Fruit fly (Drosophila melanogaster) whole organism, embryonic: ENCODE data around the gene CG7029.

Experiments used
- Abd-B ChIP-seq: fragments of 200-800 bp; sonication (Bioruptor generic); optimal IDR thresholded peaks from 2 replicates; lab custom pipeline; 2018; ENCODE audit warnings: missing biosample characterization, mild to moderate bottlenecking, missing genetic modification characterization, moderate library complexity
- Antp ChIP-seq: fragments of 200-800 bp; sonication (Bioruptor generic); optimal IDR thresholded peaks from 3 replicates; lab custom pipeline; 2016; ENCODE audit warnings: missing biosample characterization, missing genetic modification characterization
- B-H1 ChIP-seq: fragments of 200-800 bp; sonication (Bioruptor generic); IDR thresholded peaks from 3 replicates; pipeline ENCODE4 v1.3.6; 2022; ENCODE audit warnings: missing biosample characterization, missing genetic modification characterization
- BEAF-32 ChIP-seq: fragments of 200-800 bp; sonication (Bioruptor generic); optimal IDR thresholded peaks from 3 replicates; lab custom pipeline; 2017; ENCODE audit warnings: missing biosample characterization, missing genetic modification characterization, mild to moderate bottlenecking, moderate library complexity, missing genetic modification reagents
- CG10543 ChIP-seq: fragments of 200-800 bp; sonication (Bioruptor generic); optimal IDR thresholded peaks from 3 replicates; lab custom pipeline; 2017; ENCODE audit warnings: missing biosample characterization, mild to moderate bottlenecking, missing genetic modification characterization, moderate library complexity
- CG11504 ChIP-seq: fragments of 200-800 bp; sonication (Bioruptor generic); optimal IDR thresholded peaks from 3 replicates; lab custom pipeline; 2019; ENCODE audit warnings: missing biosample characterization, mild to moderate bottlenecking, missing genetic modification characterization, moderate library complexity
- CG11723 ChIP-seq: fragments of 200-800 bp; sonication (Bioruptor generic); optimal IDR thresholded peaks from 2 replicates; lab custom pipeline; 2017; ENCODE audit warnings: missing biosample characterization, mild to moderate bottlenecking, missing genetic modification characterization
- CG12391 ChIP-seq: fragments of 200-800 bp; sonication (Bioruptor generic); optimal IDR thresholded peaks from 3 replicates; lab custom pipeline; 2018; ENCODE audit warnings: missing biosample characterization, mild to moderate bottlenecking, missing genetic modification characterization, moderate library complexity
- CG13296 ChIP-seq: fragments of 200-800 bp; sonication (Bioruptor generic); optimal IDR thresholded peaks from 3 replicates; lab custom pipeline; 2018; ENCODE audit warnings: missing biosample characterization, mild to moderate bottlenecking, missing genetic modification characterization
- CG14441 ChIP-seq: fragments of 200-800 bp; sonication (Bioruptor generic); IDR thresholded peaks from 2 replicates; pipeline ENCODE4 v1.3.6; 2022; ENCODE audit warnings: missing biosample characterization, missing genetic modification characterization
- CG16815 ChIP-seq: fragments of 200-800 bp; sonication (Bioruptor generic); optimal IDR thresholded peaks from 3 replicates; lab custom pipeline; 2017; ENCODE audit warnings: missing biosample characterization, mild to moderate bottlenecking, missing genetic modification characterization
- CG17612 ChIP-seq: fragments of 200-800 bp; sonication (Bioruptor generic); IDR thresholded peaks from 2 replicates; pipeline ENCODE4 v1.3.6; 2022; ENCODE audit warnings: missing biosample characterization, missing genetic modification characterization
- CG2116 ChIP-seq: fragments of 200-800 bp; sonication (Bioruptor generic); optimal IDR thresholded peaks from 3 replicates; lab custom pipeline; 2018; ENCODE audit warnings: missing biosample characterization, mild to moderate bottlenecking, missing genetic modification characterization
- CG2678 ChIP-seq: fragments of 200-800 bp; sonication (Bioruptor generic); optimal IDR thresholded peaks from 3 replicates; lab custom pipeline; 2019; ENCODE audit warnings: missing biosample characterization, mild to moderate bottlenecking, missing genetic modification characterization, moderate library complexity
- CG30403 ChIP-seq: fragments of 200-800 bp; sonication (Bioruptor generic); optimal IDR thresholded peaks from 3 replicates; lab custom pipeline; 2016; ENCODE audit warnings: missing biosample characterization, missing genetic modification characterization
- CG31388 ChIP-seq: fragments of 200-800 bp; sonication (Bioruptor generic); optimal IDR thresholded peaks from 2 replicates; lab custom pipeline; 2016; ENCODE audit warnings: missing biosample characterization, missing genetic modification characterization
- CG31441 ChIP-seq: fragments of 200-800 bp; sonication (Bioruptor generic); IDR thresholded peaks from 2 replicates; pipeline ENCODE4 v1.3.6; 2022; ENCODE audit warnings: missing biosample characterization, missing genetic modification characterization
- CG3163 ChIP-seq: fragments of 200-800 bp; sonication (Bioruptor generic); optimal IDR thresholded peaks from 3 replicates; lab custom pipeline; 2016; ENCODE audit warnings: missing biosample characterization, missing genetic modification characterization
- CG32532 ChIP-seq: fragments of 200-800 bp; sonication (Bioruptor generic); IDR thresholded peaks from 2 replicates; pipeline ENCODE4 v1.3.6; 2022; ENCODE audit warnings: missing biosample characterization, missing genetic modification characterization
- CG3847 ChIP-seq: fragments of 200-800 bp; sonication (Bioruptor generic); IDR thresholded peaks from 2 replicates; pipeline ENCODE4 v1.3.6; 2022; ENCODE audit warnings: missing biosample characterization, missing genetic modification characterization
- CG4282 ChIP-seq: fragments of 200-800 bp; sonication (Bioruptor generic); optimal IDR thresholded peaks from 2 replicates; lab custom pipeline; 2016; ENCODE audit warnings: missing biosample characterization, missing genetic modification characterization
- CG4820 ChIP-seq: fragments of 200-800 bp; sonication (Bioruptor generic); optimal IDR thresholded peaks from 3 replicates; lab custom pipeline; 2016; ENCODE audit warnings: missing biosample characterization, missing genetic modification characterization
- CG7987 ChIP-seq: fragments of 200-800 bp; sonication (Bioruptor generic); optimal IDR thresholded peaks from 2 replicates; lab custom pipeline; 2018; ENCODE audit warnings: missing biosample characterization, mild to moderate bottlenecking, missing genetic modification characterization, moderate library complexity
- CG8089 ChIP-seq: fragments of 200-800 bp; sonication (Bioruptor generic); optimal IDR thresholded peaks from 3 replicates; lab custom pipeline; 2016; ENCODE audit warnings: missing biosample characterization, missing genetic modification characterization
- CG8924 ChIP-seq: fragments of 200-800 bp; optimal IDR thresholded peaks from 3 replicates; lab custom pipeline; 2019; ENCODE audit warnings: missing biosample characterization, mild to moderate bottlenecking, missing genetic modification characterization, moderate library complexity
- CG9215 ChIP-seq: fragments of 200-800 bp; sonication (Bioruptor generic); IDR thresholded peaks from 2 replicates; pipeline ENCODE4 v1.3.6; 2022; ENCODE audit warnings: missing biosample characterization, missing genetic modification characterization
- CG9797 ChIP-seq: fragments of 200-800 bp; sonication (Bioruptor generic); optimal IDR thresholded peaks from 3 replicates; lab custom pipeline; 2018; ENCODE audit warnings: missing biosample characterization, mild to moderate bottlenecking, missing genetic modification characterization
- CoRest ChIP-seq: fragments of 200-800 bp; sonication (Bioruptor generic); optimal IDR thresholded peaks from 3 replicates; lab custom pipeline; 2018; ENCODE audit warnings: missing biosample characterization, mild to moderate bottlenecking, missing genetic modification characterization, moderate library complexity
- Dref ChIP-seq: fragments of 200-800 bp; sonication (Bioruptor generic); IDR thresholded peaks from 2 replicates; pipeline ENCODE4 v1.3.6; 2022; ENCODE audit warnings: missing biosample characterization, missing genetic modification characterization
- HLHmδ ChIP-seq: fragments of 200-800 bp; sonication (Bioruptor generic); optimal IDR thresholded peaks from 2 replicates; lab custom pipeline; 2018; ENCODE audit warnings: missing biosample characterization, mild to moderate bottlenecking, missing genetic modification characterization, moderate library complexity
- Hand ChIP-seq: fragments of 200-800 bp; sonication (Bioruptor generic); optimal IDR thresholded peaks from 2 replicates; lab custom pipeline; 2017; ENCODE audit warnings: mild to moderate bottlenecking, missing biosample characterization, missing genetic modification reagents, missing genetic modification characterization
- HmgZ ChIP-seq: fragments of 200-800 bp; sonication (Bioruptor generic); optimal IDR thresholded peaks from 2 replicates; lab custom pipeline; 2018; ENCODE audit warnings: missing biosample characterization, mild to moderate bottlenecking, missing genetic modification characterization
- Kr ChIP-seq: fragments of 200-800 bp; sonication (Bioruptor generic); optimal IDR thresholded peaks from 2 replicates; lab custom pipeline; 2017; ENCODE audit warnings: missing biosample characterization, mild to moderate bottlenecking, missing genetic modification characterization
- MESR4 ChIP-seq: fragments of 200-800 bp; sonication (Bioruptor generic); optimal IDR thresholded peaks from 2 replicates; lab custom pipeline; 2018; ENCODE audit warnings: missing biosample characterization, mild to moderate bottlenecking, missing genetic modification characterization, moderate library complexity
- Oli ChIP-seq: fragments of 200-800 bp; sonication (Bioruptor generic); optimal IDR thresholded peaks from 2 replicates; lab custom pipeline; 2018; ENCODE audit warnings: missing biosample characterization, mild to moderate bottlenecking, missing genetic modification characterization, moderate library complexity
- PHDP ChIP-seq: fragments of 200-800 bp; sonication (Bioruptor generic); optimal IDR thresholded peaks from 3 replicates; lab custom pipeline; 2018; ENCODE audit warnings: missing biosample characterization, mild to moderate bottlenecking, missing genetic modification characterization, moderate library complexity
- Sry-δ ChIP-seq: fragments of 200-800 bp; sonication (Bioruptor generic); optimal IDR thresholded peaks from 2 replicates; lab custom pipeline; 2016; ENCODE audit warnings: missing biosample characterization, missing genetic modification characterization
- bbx ChIP-seq: fragments of 200-800 bp; sonication (Bioruptor generic); IDR thresholded peaks from 2 replicates; pipeline ENCODE4 v1.3.6; 2022; ENCODE audit warnings: missing biosample characterization, missing genetic modification characterization; ENCODE audit not compliant: partially characterized antibody
- dmrt99B ChIP-seq: fragments of 200-800 bp; sonication (Bioruptor generic); optimal IDR thresholded peaks from 2 replicates; lab custom pipeline; 2018; ENCODE audit warnings: missing biosample characterization, mild to moderate bottlenecking, missing genetic modification characterization, moderate library complexity
- dpn ChIP-seq, 2 experiments: fragments of 200-800 bp; sonication (Bioruptor generic); optimal IDR thresholded peaks; 3 replicates each; lab custom pipeline; 2016; ENCODE audit warnings: missing biosample characterization in 2 of 2, missing genetic modification characterization in 2 of 2
- fd3F ChIP-seq: fragments of 200-800 bp; sonication (Bioruptor generic); optimal IDR thresholded peaks from 2 replicates; lab custom pipeline; 2018; ENCODE audit warnings: missing biosample characterization, mild to moderate bottlenecking, missing genetic modification characterization, moderate library complexity
- gcm ChIP-seq: fragments of 200-800 bp; sonication (Bioruptor generic); optimal IDR thresholded peaks from 2 replicates; lab custom pipeline; 2019; ENCODE audit warnings: missing biosample characterization, mild to moderate bottlenecking, missing genetic modification characterization, moderate library complexity
- gsb ChIP-seq: fragments of 200-800 bp; sonication (Bioruptor generic); IDR thresholded peaks from 2 replicates; pipeline ENCODE4 v1.3.6; 2022; ENCODE audit warnings: missing biosample characterization, missing genetic modification characterization
- jigr1 ChIP-seq: fragments of 200-800 bp; sonication (Bioruptor generic); IDR thresholded peaks from 3 replicates; pipeline ENCODE4 v1.3.6; 2022; ENCODE audit warnings: missing biosample characterization, missing genetic modification characterization
- oc ChIP-seq: fragments of 200-800 bp; sonication (Bioruptor generic); optimal IDR thresholded peaks from 2 replicates; lab custom pipeline; 2018; ENCODE audit warnings: missing biosample characterization, mild to moderate bottlenecking, missing genetic modification characterization, moderate library complexity
- pb ChIP-seq: fragments of 200-800 bp; sonication (Bioruptor generic); optimal IDR thresholded peaks from 3 replicates; lab custom pipeline; 2016; ENCODE audit warnings: missing biosample characterization, missing genetic modification characterization
- salm ChIP-seq: fragments of 200-800 bp; sonication (Bioruptor generic); optimal IDR thresholded peaks from 2 replicates; lab custom pipeline; 2018; ENCODE audit warnings: missing biosample characterization, mild to moderate bottlenecking, missing genetic modification characterization
- sd ChIP-seq: fragments of 200-800 bp; sonication (Bioruptor generic); optimal IDR thresholded peaks from 3 replicates; lab custom pipeline; 2018; ENCODE audit warnings: missing biosample characterization, mild to moderate bottlenecking, missing genetic modification characterization, moderate library complexity
- seq ChIP-seq: fragments of 200-800 bp; sonication (Bioruptor generic); IDR thresholded peaks from 2 replicates; pipeline ENCODE4 v1.3.6; 2022; ENCODE audit warnings: missing biosample characterization, missing genetic modification characterization
- sima ChIP-seq: fragments of 200-800 bp; sonication (Bioruptor generic); optimal IDR thresholded peaks from 2 replicates; lab custom pipeline; 2016; ENCODE audit warnings: missing biosample characterization, missing genetic modification characterization
- tna ChIP-seq: fragments of 200-800 bp; sonication (Bioruptor generic); IDR thresholded peaks from 2 replicates; pipeline ENCODE4 v1.3.6; 2022; ENCODE audit warnings: missing biosample characterization, missing genetic modification characterization; ENCODE audit not compliant: partially characterized antibody
- ttk ChIP-seq: fragments of 200-800 bp; sonication (Bioruptor generic); IDR thresholded peaks from 2 replicates; pipeline ENCODE4 v2.1.2; 2022; ENCODE audit warnings: missing biosample characterization, missing genetic modification characterization
- vfl ChIP-seq: fragments of 200-800 bp; sonication (Bioruptor generic); optimal IDR thresholded peaks from 2 replicates; lab custom pipeline; 2016; ENCODE audit warnings: missing biosample characterization, missing genetic modification characterization

Gene CG7029

dm6 chr3R:22780135-22780534 is 29.4 kb downstream of the CG7029 start (continued):
- TF ChIP-seq HLHmδ (GFP tag; lab: Kevin White, UChicago) = peak; percentile 34
- TF ChIP-seq Oli (tag; lab: Kevin White, UChicago) = no peak
- TF ChIP-seq CG11723 (GFP tag; lab: Kevin White, UChicago) = no peak
- no peak for TF ChIP-seq seq
- no peak for TF ChIP-seq gsb (GFP tag; lab: Robert Waterston, UW)
- TF ChIP-seq CG8924 (tag; lab: Kevin White, UChicago) = no peak
- TF ChIP-seq HmgZ (tag; lab: Kevin White, UChicago) = no peak
- TF ChIP-seq Abd-B (GFP tag; lab: Kevin White, UChicago) = no peak
- no peak for TF ChIP-seq oc
- TF ChIP-seq ttk (GFP tag; lab: Robert Waterston, UW) = no peak
- TF ChIP-seq CG11504 = no peak
- TF ChIP-seq PHDP (tag; lab: Kevin White, UChicago) = no peak
- no peak for TF ChIP-seq CG16815 (GFP tag; lab: Kevin White, UChicago)
- no peak for TF ChIP-seq BEAF-32 (GFP tag; lab: Kevin White, UChicago)
- no peak for TF ChIP-seq CG8089 (GFP tag; lab: Kevin White, UChicago)
- TF ChIP-seq dmrt99B (tag; lab: Kevin White, UChicago) = no peak
- no peak for TF ChIP-seq Antp (GFP tag; lab: Kevin White, UChicago)
- TF ChIP-seq jigr1 (GFP tag; lab: Robert Waterston, UW) = no peak
- TF ChIP-seq bbx (GFP tag; lab: Robert Waterston, UW) = no peak
- no peak for TF ChIP-seq Kr
- no peak for TF ChIP-seq CG4282
- TF ChIP-seq CG3847 (GFP tag; lab: Robert Waterston, UW) = no peak
- no peak for TF ChIP-seq CG9215 (GFP tag; lab: Robert Waterston, UW)
- no peak for TF ChIP-seq sima
- no peak for TF ChIP-seq vfl
- TF ChIP-seq CG32532 = 0 out of 2 replicates have a peak, but pooled peaks have one; percentile 28
- TF ChIP-seq CG31388 = no peak
- no peak for TF ChIP-seq dpn (GFP tag; optimal IDR thresholded peaks at IDR 0.05; lab: Kevin White, UChicago)
- TF ChIP-seq Hand (GFP tag; lab: Kevin White, UChicago) = no peak
- TF ChIP-seq CG17612 (GFP tag; lab: Robert Waterston, UW) = no peak
- TF ChIP-seq CG12391 = no peak
- no peak for TF ChIP-seq Sry-δ (GFP tag; lab: Kevin White, UChicago)
- TF ChIP-seq CG13296 (GFP tag; lab: Kevin White, UChicago) = no peak
- TF ChIP-seq pb (GFP tag; lab: Kevin White, UChicago) = no peak
- peak; percentile 3 for TF ChIP-seq CG10543 (GFP tag; lab: Kevin White, UChicago)
- no peak for TF ChIP-seq B-H1 (GFP tag; lab: Robert Waterston, UW)
- peak; percentile 33 for TF ChIP-seq sd (tag; lab: Kevin White, UChicago)
- TF ChIP-seq CG7987 (GFP tag; lab: Kevin White, UChicago) = no peak
- TF ChIP-seq tna (GFP tag; lab: Robert Waterston, UW) = no peak
- TF ChIP-seq MESR4 (GFP tag; lab: Kevin White, UChicago) = no peak
- no peak for TF ChIP-seq CG9797
- TF ChIP-seq, all 482 proteins: peak for 25

DNA sequence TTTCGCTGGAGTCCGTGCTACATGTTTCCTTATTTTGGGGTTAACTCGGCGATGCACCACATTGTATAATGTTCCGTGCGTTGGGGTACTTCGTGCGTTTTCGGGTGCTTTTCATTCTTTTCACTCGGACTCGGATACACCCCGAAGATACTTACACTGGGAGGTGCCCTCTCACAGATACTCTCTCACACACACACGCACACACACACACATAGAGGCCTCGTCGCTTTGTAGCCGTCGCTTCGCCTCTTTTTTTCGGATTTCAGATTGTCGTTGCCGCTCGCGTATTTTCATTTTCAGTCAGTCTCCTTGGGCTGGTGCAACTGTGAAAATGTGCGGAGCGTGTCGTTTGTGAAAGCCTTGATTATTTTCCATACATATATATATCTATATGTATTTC is 30.7 kb downstream of the CG7029 start:
- TF ChIP-seq CG2116 (GFP tag; lab: Kevin White, UChicago) = no peak
- no peak for TF ChIP-seq salm (tag; lab: Kevin White, UChicago)
- no peak for TF ChIP-seq CG8089 (GFP tag; lab: Kevin White, UChicago)
- TF ChIP-seq CG31441 (GFP tag; lab: Robert Waterston, UW) = 0 out of 2 replicates have a peak, but pooled peaks have one; percentile 17
- TF ChIP-seq CG2678 (tag; lab: Kevin White, UChicago) = no peak
- TF ChIP-seq CoRest (tag; lab: Kevin White, UChicago) = no peak
- no peak for TF ChIP-seq CG14441 (GFP tag; lab: Robert Waterston, UW)
- peak; percentile 2 for TF ChIP-seq gcm (GFP tag; lab: Kevin White, UChicago)
- no peak for TF ChIP-seq CG3163 (GFP tag; lab: Kevin White, UChicago)
- TF ChIP-seq Dref (GFP tag; lab: Robert Waterston, UW) = no peak
- no peak for TF ChIP-seq CG30403
- no peak for TF ChIP-seq fd3F (GFP tag; lab: Kevin White, UChicago)
- TF ChIP-seq CG4820 (GFP tag; lab: Kevin White, UChicago) = no peak
